Fruit fly (Drosophila melanogaster): ENCODE data around the gene prd.

- TF ChIP-seq CG8478 (optimal IDR thresholded peaks at IDR 0.05): no peak
- no peak for TF ChIP-seq EcR (GFP tag; optimal IDR thresholded peaks at IDR 0.05)
- TF ChIP-seq usp (GFP tag; optimal IDR thresholded peaks at IDR 0.05): no peak
Observed at dm6 chr2L:12055837-12056388, 29.7 kb downstream of the prd start, which contains the start of the genes JhI-21, RpL7-like and CG34164.
